Worm (Caenorhabditis elegans) whole organism, early embryonic: ENCODE data around the gene B0563.1.

Source experiments
- B0310.2 ChIP-seq: sonication (generic microtip); optimal IDR thresholded peaks from 2 replicates; lab custom pipeline; 2016; ENCODE audit warnings: mild to moderate bottlenecking, missing genetic modification characterization, missing compliant biosample characterization
- F13C5.2 ChIP-seq: sonication (generic microtip); optimal IDR thresholded peaks from 2 replicates; lab custom pipeline; 2017; ENCODE audit warnings: mild to moderate bottlenecking, missing genetic modification characterization, inconsistent platforms, missing compliant biosample characterization
- ama-1 ChIP-seq: fragments of 150-350 bp; optimal IDR thresholded peaks from 2 replicates; lab custom pipeline; 2014
- ceh-36 ChIP-seq: sonication (generic microtip); optimal IDR thresholded peaks from 2 replicates; lab custom pipeline; 2016; ENCODE audit warnings: missing genetic modification characterization, inconsistent platforms, missing compliant biosample characterization
- ets-7 ChIP-seq: sonication (generic microtip); optimal IDR thresholded peaks from 2 replicates; lab custom pipeline; 2016; ENCODE audit warnings: missing genotype, missing genetic modification characterization, missing compliant biosample characterization
- flt-1 ChIP-seq: fragments of 200-800 bp; sonication (Bioruptor generic); IDR thresholded peaks from 2 replicates; pipeline ENCODE4 v1.3.6; 2022; ENCODE audit warnings: missing genetic modification characterization, missing compliant biosample characterization
- hmbx-1 ChIP-seq: sonication (generic microtip); optimal IDR thresholded peaks from 2 replicates; lab custom pipeline; 2016; ENCODE audit warnings: mild to moderate bottlenecking, missing genetic modification characterization, missing compliant biosample characterization
- hmg-4 ChIP-seq: fragments of 200-800 bp; sonication (Bioruptor generic); optimal IDR thresholded peaks from 2 replicates; lab custom pipeline; 2018; ENCODE audit warnings: mild to moderate bottlenecking, missing genetic modification characterization, missing compliant biosample characterization
- hnd-1 ChIP-seq: sonication (generic microtip); optimal IDR thresholded peaks from 2 replicates; lab custom pipeline; 2016; ENCODE audit warnings: missing genetic modification characterization, missing compliant biosample characterization
- pes-1 ChIP-seq: fragments of 200-800 bp; sonication (Bioruptor generic); IDR thresholded peaks from 2 replicates; pipeline ENCODE4 v1.3.6; 2022; ENCODE audit warnings: missing genetic modification reagents, missing genetic modification characterization, missing compliant biosample characterization
- scrt-1 ChIP-seq: fragments of 200-800 bp; sonication (Bioruptor generic); IDR thresholded peaks from 2 replicates; pipeline ENCODE4 v1.3.6; 2022; ENCODE audit warnings: missing genetic modification characterization, missing compliant biosample characterization
- sea-1 ChIP-seq: fragments of 200-800 bp; sonication (Bioruptor generic); conservative IDR thresholded peaks from 2 replicates; pipeline ENCODE4 v1.3.6; 2022; ENCODE audit warnings: missing genetic modification characterization, missing compliant biosample characterization
- tbx-37 ChIP-seq: fragments of 200-800 bp; sonication (Bioruptor generic); conservative IDR thresholded peaks from 2 replicates; pipeline ENCODE4 v1.3.6; 2022; ENCODE audit warnings: missing genetic modification reagents, missing genetic modification characterization, missing compliant biosample characterization
- tra-4 ChIP-seq: sonication (generic microtip); optimal IDR thresholded peaks from 2 replicates; lab custom pipeline; 2017; ENCODE audit warnings: missing genetic modification characterization, missing compliant biosample characterization

- no peak for TF ChIP-seq tbx-37 (GFP tag; lab: Robert Waterston, UW)
- TF ChIP-seq pes-1 (GFP tag; lab: Robert Waterston, UW) = no peak
- no peak for TF ChIP-seq ets-7 (tag; lab: Kevin White, UChicago)
- TF ChIP-seq flt-1 (GFP tag; lab: Robert Waterston, UW) = no peak
- no peak for TF ChIP-seq tra-4 (tag; lab: Kevin White, UChicago)
- no peak for TF ChIP-seq ceh-36 (tag; lab: Kevin White, UChicago)
- no peak for TF ChIP-seq ama-1 (lab: Kevin White, UChicago)
- TF ChIP-seq F13C5.2 = no peak
- TF ChIP-seq hmg-4 = no peak
- TF ChIP-seq sea-1 (GFP tag; lab: Robert Waterston, UW) = no peak
- no peak for TF ChIP-seq scrt-1 (GFP tag; lab: Robert Waterston, UW)
- no peak for TF ChIP-seq B0310.2
- no peak for TF ChIP-seq hnd-1 (tag; lab: Kevin White, UChicago)
- TF ChIP-seq hmbx-1 (tag; lab: Kevin White, UChicago) = no peak
Observed at ce11 chrX:9162864-9163263, 8.5 kb upstream of the B0563.1 start, which contains the start of gene tsp-11.
